Fruit fly (Drosophila melanogaster) whole organism, embryonic: ENCODE data around the gene CG18473.

ENCODE experiments used
- CG10959 ChIP-seq: fragments of 200-800 bp; sonication (Bioruptor generic); IDR thresholded peaks from 2 replicates; pipeline ENCODE4 v1.3.6; 2022; ENCODE audit warnings: missing biosample characterization, missing genetic modification characterization
- CG10979 ChIP-seq: fragments of 200-800 bp; sonication (Bioruptor generic); optimal IDR thresholded peaks from 2 replicates; lab custom pipeline; 2018; ENCODE audit warnings: missing biosample characterization, mild to moderate bottlenecking, missing genetic modification characterization, moderate library complexity
- CG11247 ChIP-seq: fragments of 200-800 bp; sonication (Bioruptor generic); IDR thresholded peaks from 2 replicates; pipeline ENCODE4 v1.3.6; 2022; ENCODE audit warnings: missing biosample characterization, missing genetic modification characterization
- CG13287 ChIP-seq: fragments of 200-800 bp; sonication (Bioruptor generic); IDR thresholded peaks from 2 replicates; pipeline ENCODE4 v1.3.6; 2022; ENCODE audit warnings: missing biosample characterization, missing genetic modification characterization; ENCODE audit not compliant: partially characterized antibody
- CG15479 ChIP-seq: fragments of 200-800 bp; sonication (Bioruptor generic); optimal IDR thresholded peaks from 3 replicates; lab custom pipeline; 2019; ENCODE audit warnings: missing biosample characterization, mild to moderate bottlenecking, missing genetic modification characterization, moderate library complexity
- CG16813 ChIP-seq: fragments of 200-800 bp; sonication (Bioruptor generic); IDR thresholded peaks from 3 replicates; pipeline ENCODE4 v1.3.6; 2022; ENCODE audit warnings: missing biosample characterization, missing genetic modification characterization; ENCODE audit not compliant: partially characterized antibody
- CG2116 ChIP-seq: fragments of 200-800 bp; sonication (Bioruptor generic); optimal IDR thresholded peaks from 3 replicates; lab custom pipeline; 2018; ENCODE audit warnings: missing biosample characterization, mild to moderate bottlenecking, missing genetic modification characterization
- HLH4C ChIP-seq: fragments of 200-800 bp; sonication (Bioruptor generic); IDR thresholded peaks from 3 replicates; pipeline ENCODE4 v1.3.6; 2022; ENCODE audit warnings: missing biosample characterization, missing genetic modification characterization; ENCODE audit not compliant: partially characterized antibody
- Hr51 ChIP-seq, 2 experiments: fragments of 200-800 bp; sonication (Bioruptor generic); optimal IDR thresholded peaks; 2 replicates in 1 of 2; 3 replicates in 1 of 2; lab custom pipeline; 2016 to 2018; ENCODE audit warnings: missing biosample characterization in 2 of 2, missing genetic modification characterization in 2 of 2, mild to moderate bottlenecking in 1 of 2, moderate library complexity in 1 of 2
- Sin3A ChIP-seq: fragments of >200 bp; optimal IDR thresholded peaks from 2 replicates; lab custom pipeline; 2018
- az2 ChIP-seq: fragments of 200-800 bp; sonication (Bioruptor generic); optimal IDR thresholded peaks from 3 replicates; lab custom pipeline; 2016; ENCODE audit warnings: missing biosample characterization, missing genetic modification characterization
- croc ChIP-seq: fragments of 200-800 bp; sonication (Bioruptor generic); conservative IDR thresholded peaks from 3 replicates; pipeline ENCODE4 v1.3.6; 2022; ENCODE audit warnings: missing biosample characterization, missing genetic modification characterization
- inv ChIP-seq: fragments of 200-800 bp; sonication (Bioruptor generic); IDR thresholded peaks from 2 replicates; pipeline ENCODE4 v1.3.6; 2022; ENCODE audit warnings: missing biosample characterization, missing genetic modification characterization; ENCODE audit not compliant: partially characterized antibody
- scrt ChIP-seq: fragments of 200-800 bp; sonication (Bioruptor generic); optimal IDR thresholded peaks from 2 replicates; lab custom pipeline; 2018; ENCODE audit warnings: missing biosample characterization, mild to moderate bottlenecking, missing genetic modification characterization, moderate library complexity
- sens-2 ChIP-seq: fragments of 200-800 bp; sonication (Bioruptor generic); IDR thresholded peaks from 2 replicates; pipeline ENCODE4 v1.3.6; 2022; ENCODE audit warnings: missing biosample characterization, missing genetic modification characterization
- shn ChIP-seq: fragments of 200-800 bp; sonication (Bioruptor generic); optimal IDR thresholded peaks from 3 replicates; lab custom pipeline; 2016; ENCODE audit warnings: missing biosample characterization, missing genetic modification characterization

The CG18473 gene

dm6 chr3R:9411928-9412640, 49.0 kb downstream of the CG18473 start, which contains the start of the genes Task7 and alpha-Man-IIa (continued):
- TF ChIP-seq scrt (GFP tag; lab: Kevin White, UChicago) (no peak), HLH4C (GFP tag; lab: Robert Waterston, UW) (peak; percentile 47; the same call in 2 of the 3 replicates), CG16813 (GFP tag; lab: Robert Waterston, UW) (0 out of 3 replicates have a peak, but pooled peaks have one; percentile 7), CG15479 (no peak), shn (no peak), sens-2 (GFP tag; lab: Robert Waterston, UW) (no peak), Sin3A (lab: Kevin White, UChicago) (peak; percentile 24), az2 (no peak), CG11247 (GFP tag; lab: Robert Waterston, UW) (no peak), inv (GFP tag; lab: Robert Waterston, UW) (no peak), CG13287 (GFP tag; lab: Robert Waterston, UW) (peak; percentile 71), croc (GFP tag; lab: Robert Waterston, UW) (no peak), CG10959 (no peak), CG2116 (GFP tag; lab: Kevin White, UChicago) (peak; percentile 66), Hr51 (GFP tag; optimal IDR thresholded peaks at IDR 0.05; lab: Kevin White, UChicago) (no peak), CG10979 (tag; lab: Kevin White, UChicago) (no peak)
